Worm (Caenorhabditis elegans) whole organism, L4 larva: Measurements from ENCODE around the gene C13G3.12.

ENCODE experiments used
- attf-4 ChIP-seq: sonication (generic microtip); optimal IDR thresholded peaks from 3 replicates; lab custom pipeline; 2017; ENCODE audit warnings: missing biosample characterization, missing genetic modification characterization
- ceh-82 ChIP-seq: sonication (generic microtip); optimal IDR thresholded peaks from 2 replicates; lab custom pipeline; 2017; ENCODE audit warnings: missing biosample characterization, missing genetic modification characterization
- dmd-8 ChIP-seq: fragments of 200-800 bp; sonication (Bioruptor generic); IDR thresholded peaks from 2 replicates; pipeline ENCODE4 v1.3.6; 2022; ENCODE audit warnings: missing genetic modification characterization, missing compliant biosample characterization
- dpl-1 ChIP-seq: fragments of 150-350 bp; optimal IDR thresholded peaks from 2 replicates; lab custom pipeline; 2014; ENCODE audit warnings: missing biosample characterization, missing genetic modification reagents, missing genetic modification characterization
- lin-13 ChIP-seq: fragments of 150-350 bp; optimal IDR thresholded peaks from 2 replicates; lab custom pipeline; 2014; ENCODE audit warnings: missing biosample characterization, missing genetic modification reagents, missing genetic modification characterization
- lsy-2 ChIP-seq, 2 experiments: fragments of 150-350 bp in 1 of 2; sonication (generic microtip) in 1 of 2; optimal IDR thresholded peaks; 2 replicates each; lab custom pipeline; 2014 to 2017; ENCODE audit warnings: missing biosample characterization in 2 of 2, missing genetic modification characterization in 2 of 2
- mxl-2 ChIP-seq: fragments of 200-800 bp; sonication (Bioruptor generic); conservative IDR thresholded peaks from 2 replicates; pipeline ENCODE4 v1.3.6; 2022; ENCODE audit warnings: missing genetic modification reagents, missing genetic modification characterization, missing compliant biosample characterization
- nhr-76 ChIP-seq: fragments of 150-350 bp; optimal IDR thresholded peaks from 2 replicates; lab custom pipeline; 2014; ENCODE audit warnings: missing biosample characterization, missing genetic modification characterization
- set-16 ChIP-seq: fragments of 200-800 bp; sonication (Bioruptor generic); IDR thresholded peaks from 2 replicates; pipeline ENCODE4 v1.3.6; 2022; ENCODE audit warnings: missing genetic modification reagents, missing genetic modification characterization, missing compliant biosample characterization
- snpc-4 ChIP-seq: fragments of 150-350 bp; optimal IDR thresholded peaks from 2 replicates; lab custom pipeline; 2014; ENCODE audit warnings: missing biosample characterization, missing genetic modification characterization
- spr-1 ChIP-seq: sonication (generic microtip); optimal IDR thresholded peaks from 2 replicates; lab custom pipeline; 2016; ENCODE audit warnings: mild to moderate bottlenecking, missing genetic modification characterization, missing compliant biosample characterization
- spr-3 ChIP-seq: fragments of 200-800 bp; sonication (Bioruptor generic); optimal IDR thresholded peaks from 2 replicates; lab custom pipeline; 2018; ENCODE audit warnings: mild to moderate bottlenecking, missing genetic modification characterization, missing compliant biosample characterization
- zip-11 ChIP-seq: fragments of 200-800 bp; sonication (Bioruptor generic); IDR thresholded peaks from 2 replicates; pipeline ENCODE4 v1.3.6; 2022; ENCODE audit warnings: missing genetic modification characterization, missing compliant biosample characterization
- ztf-11 ChIP-seq: fragments of 150-350 bp; optimal IDR thresholded peaks from 2 replicates; lab custom pipeline; 2014; ENCODE audit warnings: missing biosample characterization, missing genetic modification characterization

DNA sequence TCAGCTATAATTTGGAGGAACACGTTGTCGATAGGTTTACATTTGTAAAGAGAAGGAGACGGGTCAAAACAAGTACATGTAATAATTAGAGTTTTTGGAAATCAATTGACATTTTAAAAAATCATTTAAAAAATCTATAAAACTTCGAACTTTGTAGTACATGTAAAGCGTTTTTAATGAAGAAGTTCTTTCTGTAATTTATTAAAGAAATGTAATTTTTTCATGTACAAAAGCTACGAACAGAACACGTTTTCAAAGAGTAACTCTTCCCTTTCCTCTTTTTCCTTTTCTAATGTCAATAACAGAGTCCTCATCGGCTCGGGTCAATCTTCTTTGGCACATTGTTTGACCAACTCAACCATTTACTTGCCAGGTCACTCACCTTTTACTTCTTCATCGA lies 21.1 kb upstream of the C13G3.12 start, which contains the start of gene C45B11.6:
- TF ChIP-seq nhr-76 (no peak), lsy-2 (tag; optimal IDR thresholded peaks at IDR 0.05; lab: Kevin White, UChicago) (no peak), ceh-82 (tag; lab: Kevin White, UChicago) (no peak), ztf-11 (no peak), mxl-2 (no peak), zip-11 (no peak), set-16 (GFP tag; lab: Robert Waterston, UW) (no peak), snpc-4 (tag; lab: Kevin White, UChicago) (no peak), spr-1 (tag; lab: Kevin White, UChicago) (no peak), attf-4 (tag; lab: Kevin White, UChicago) (no peak), spr-3 (GFP tag; lab: Kevin White, UChicago) (no peak), dpl-1 (GFP tag; lab: Kevin White, UChicago) (no peak), dmd-8 (GFP tag; lab: Robert Waterston, UW) (no peak), lin-13 (no peak)
